Worm (Caenorhabditis elegans) whole organism, L4/young adult: Measurements from ENCODE around the gene rib-2.

Experiments
- W03F9.2 ChIP-seq: fragments of 150-350 bp; optimal IDR thresholded peaks from 2 replicates; lab custom pipeline; 2014; ENCODE audit warnings: missing biosample characterization, missing genetic modification characterization
- dao-5 ChIP-seq: sonication (generic microtip); optimal IDR thresholded peaks from 2 replicates; lab custom pipeline; 2016; ENCODE audit warnings: missing genotype, missing genetic modification characterization, moderate library complexity, missing compliant biosample characterization
- him-1 ChIP-seq: sonication (generic microtip); optimal IDR thresholded peaks from 2 replicates; lab custom pipeline; 2016; ENCODE audit warnings: missing genotype, missing genetic modification reagents, missing genetic modification characterization, missing compliant biosample characterization

DNA sequence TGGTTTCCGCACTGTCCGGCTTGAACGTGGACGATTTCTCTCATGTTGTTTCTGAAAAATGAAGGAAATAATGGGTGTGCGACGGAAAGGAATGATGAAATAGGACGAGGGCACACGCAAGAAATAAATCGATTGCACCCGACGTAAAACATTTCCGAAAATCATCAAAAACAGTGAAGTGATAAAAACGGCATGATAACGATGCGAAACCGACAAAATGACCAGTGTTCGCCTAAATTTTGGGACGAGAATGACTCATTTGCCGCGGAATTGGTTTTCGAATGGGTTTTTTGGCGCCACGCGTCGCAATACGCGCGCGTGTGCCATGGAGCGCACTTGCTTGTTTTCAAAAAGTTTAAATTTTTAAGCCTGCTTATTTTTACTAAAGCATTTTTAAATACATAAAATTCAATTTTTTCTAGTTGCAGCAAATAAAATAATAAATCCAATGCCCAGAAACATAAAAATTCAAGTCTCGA, at the start of gene rib-2, which contains the start of gene tbb-1:
- TF ChIP-seq W03F9.2 (tag; lab: Kevin White, UChicago): peak; percentile 91
- no peak for TF ChIP-seq him-1 (tag; lab: Kevin White, UChicago)
- TF ChIP-seq dao-5 (tag; lab: Kevin White, UChicago): no peak
